Fruit fly (Drosophila melanogaster): ENCODE data around the gene primo-1.

- TF ChIP-seq cnc (optimal IDR thresholded peaks at IDR 0.05) (no peak), CG12768 (GFP tag; optimal IDR thresholded peaks at IDR 0.05) (no peak), CG11617 (GFP tag; optimal IDR thresholded peaks at IDR 0.05) (no peak), ovo (GFP tag; optimal IDR thresholded peaks at IDR 0.05) (no peak), Crg-1 (GFP tag; optimal IDR thresholded peaks at IDR 0.05) (no peak)
These were observed 5.2 kb upstream of the primo-1 start for dm6 chr3R:13716827-13717226.

Data from whole organism, adult.